Worm (Caenorhabditis elegans): ENCODE results near the gene col-142.

DNA sequence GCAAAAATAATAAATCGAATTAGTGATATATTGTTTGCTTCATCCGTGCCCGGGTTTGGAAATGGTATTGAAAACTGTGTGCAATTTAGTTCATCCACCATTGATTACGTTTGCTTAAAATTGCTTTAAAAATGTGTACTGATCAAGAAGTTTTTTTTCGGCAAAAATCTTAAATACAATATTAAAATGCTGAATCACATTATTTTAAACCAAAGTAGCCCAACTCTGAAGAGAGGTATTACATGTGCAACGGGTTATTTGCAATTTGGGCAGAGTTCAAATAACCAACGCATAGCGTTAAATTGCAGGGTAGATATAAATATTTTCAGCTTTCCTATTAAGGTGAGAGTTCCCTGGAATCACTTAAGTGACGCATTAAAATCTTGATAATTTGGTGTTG is 13.8 kb upstream of the col-142 start, which contains the start of gene dmsr-14:
- no peak for TF ChIP-seq rpc-1 (optimal IDR thresholded peaks at IDR 0.05)
- no peak for TF ChIP-seq rpc-1 (tag; optimal IDR thresholded peaks at IDR 0.05)
- no peak for TF ChIP-seq lin-40 (tag; optimal IDR thresholded peaks at IDR 0.05)
- TF ChIP-seq F49E8.2 (tag; optimal IDR thresholded peaks at IDR 0.05; ENCODE audit: insufficient read depth), result no peak
- no peak for TF ChIP-seq F10E7.11 (tag; optimal IDR thresholded peaks at IDR 0.05)
- TF ChIP-seq unc-62 (GFP tag; optimal IDR thresholded peaks at IDR 0.05), result no peak
- no peak for TF ChIP-seq F55B11.4 (tag; optimal IDR thresholded peaks at IDR 0.05; ENCODE audit: borderline replicate concordance, insufficient read depth)
- TF ChIP-seq dpl-1 (GFP tag; optimal IDR thresholded peaks at IDR 0.05), result no peak
- TF ChIP-seq pha-4 (tag; optimal IDR thresholded peaks at IDR 0.05), result no peak
- no peak for TF ChIP-seq tlf-1 (GFP tag; optimal IDR thresholded peaks at IDR 0.05)
- no peak for TF ChIP-seq Y53G8AR.9 (GFP tag; conservative IDR thresholded peaks at IDR 0.05)
- TF ChIP-seq mcd-1 (GFP tag; IDR thresholded peaks at IDR 0.05), result no peak
- no peak for TF ChIP-seq ztf-22 (GFP tag; optimal IDR thresholded peaks at IDR 0.05)
- no peak for TF ChIP-seq bed-1 (GFP tag; IDR thresholded peaks at IDR 0.05)
- TF ChIP-seq nfya-1 (tag; optimal IDR thresholded peaks at IDR 0.05; ENCODE audit: borderline replicate concordance, insufficient read depth), result no peak

All from whole organism, young adult.